Fruit fly (Drosophila melanogaster): Measurements from ENCODE around the gene CG6138.

DNA sequence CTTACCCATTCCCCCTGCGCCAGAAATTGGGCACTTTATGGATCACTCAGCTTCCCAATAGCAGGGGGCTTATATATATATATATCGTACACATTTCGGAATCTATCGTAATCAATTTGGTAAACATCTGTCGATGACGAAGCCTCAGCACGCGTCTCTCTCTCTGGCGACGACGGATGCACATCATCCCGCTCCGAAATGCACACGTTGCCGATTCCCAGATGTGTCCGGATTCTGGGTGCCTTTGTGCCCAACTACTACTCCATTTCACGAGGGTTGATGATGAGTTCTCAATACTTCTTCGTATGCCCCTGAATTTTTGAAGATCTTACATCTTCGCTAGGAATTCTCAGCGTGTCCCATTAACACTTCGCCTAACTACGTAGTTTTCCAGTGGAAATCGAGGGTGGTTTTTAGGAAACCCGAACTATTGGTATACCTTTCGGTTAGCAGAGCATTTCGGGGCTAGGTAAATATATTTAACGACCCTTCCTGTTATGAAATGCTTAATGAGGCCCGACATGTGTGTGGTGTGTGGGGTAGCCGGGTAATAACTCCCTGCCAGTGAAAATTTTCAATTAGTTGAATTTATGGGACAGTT, 41.7 kb downstream of the CG6138 start:
- TF ChIP-seq CG34406 (GFP tag; optimal IDR thresholded peaks at IDR 0.05) (no peak), fd85E (GFP tag; optimal IDR thresholded peaks at IDR 0.05) (no peak), topi (GFP tag; optimal IDR thresholded peaks at IDR 0.05) (no peak), CG4318 (GFP tag; optimal IDR thresholded peaks at IDR 0.05) (no peak), Sox15 (GFP tag; optimal IDR thresholded peaks at IDR 0.05) (no peak), esn (GFP tag; optimal IDR thresholded peaks at IDR 0.05) (no peak), CG15336 (GFP tag; IDR thresholded peaks at IDR 0.05) (no peak), Blimp-1 (GFP tag; optimal IDR thresholded peaks at IDR 0.05) (no peak), Met (GFP tag; optimal IDR thresholded peaks at IDR 0.05) (no peak), Hr4 (GFP tag; optimal IDR thresholded peaks at IDR 0.05) (no peak), Gug (GFP tag; IDR thresholded peaks at IDR 0.05) (no peak), CG7368 (GFP tag; optimal IDR thresholded peaks at IDR 0.05) (no peak)
